Fruit fly (Drosophila melanogaster): ENCODE data around the gene Tengl2.

Tengl2 gene

DNA sequence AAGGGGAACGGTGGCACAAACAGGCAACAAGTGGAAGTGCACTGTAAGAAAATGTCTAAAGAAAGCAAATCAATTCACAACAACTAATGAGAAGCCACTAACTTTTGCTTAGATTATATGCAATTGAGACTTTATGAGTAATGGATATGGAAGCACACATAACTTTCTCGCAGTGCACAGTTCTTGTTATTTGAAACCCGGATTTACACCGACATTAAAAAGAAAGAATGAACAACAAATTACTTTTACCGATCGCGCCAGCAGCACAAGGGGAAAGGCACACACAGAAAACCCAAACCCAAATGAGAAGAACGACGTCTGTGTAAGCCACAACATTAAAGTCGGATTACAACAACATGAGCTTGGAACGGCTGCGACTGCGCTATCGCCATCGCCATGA lies 50.1 kb downstream of the Tengl2 start (continued):
- 0 out of 2 replicates have a peak, but pooled peaks have one; percentile 28 for TF ChIP-seq CG11696 (GFP tag; IDR thresholded peaks at IDR 0.05)
- TF ChIP-seq trem (tag; optimal IDR thresholded peaks at IDR 0.05), result peak; percentile 75
- TF ChIP-seq CG14965 (GFP tag; optimal IDR thresholded peaks at IDR 0.05; ENCODE audit: borderline replicate concordance), result no peak
- TF ChIP-seq odd (GFP tag; optimal IDR thresholded peaks at IDR 0.05), result peak; percentile 37
- TF ChIP-seq HmgD (GFP tag; optimal IDR thresholded peaks at IDR 0.05), result no peak
- TF ChIP-seq Hr78 (GFP tag; optimal IDR thresholded peaks at IDR 0.05), result peak in 1 of 2 experiments; percentile 15
- TF ChIP-seq tin (GFP tag; optimal IDR thresholded peaks at IDR 0.05), result peak; percentile 84
- no peak for TF ChIP-seq CG6854 (GFP tag; optimal IDR thresholded peaks at IDR 0.05)
- TF ChIP-seq Sox100B (GFP tag; optimal IDR thresholded peaks at IDR 0.05), result peak; percentile 53
- no peak for TF ChIP-seq schlank (tag; optimal IDR thresholded peaks at IDR 0.05)
- TF ChIP-seq CG16779 (GFP tag; IDR thresholded peaks at IDR 0.05), result no peak
- TF ChIP-seq nau (GFP tag; optimal IDR thresholded peaks at IDR 0.05), result no peak
- no peak for TF ChIP-seq gsb (GFP tag; IDR thresholded peaks at IDR 0.05)
- TF ChIP-seq grau (tag; optimal IDR thresholded peaks at IDR 0.05), result peak; percentile 53
- TF ChIP-seq Blimp-1 (GFP tag; optimal IDR thresholded peaks at IDR 0.05), result peak; percentile 87
- no peak for TF ChIP-seq CG9437 (GFP tag; optimal IDR thresholded peaks at IDR 0.05)
- peak; percentile 65 for TF ChIP-seq CG2678 (tag; optimal IDR thresholded peaks at IDR 0.05)
- peak; percentile 82 for TF ChIP-seq zf30C (GFP tag; optimal IDR thresholded peaks at IDR 0.05)
- 0 out of 3 replicates have a peak, but pooled peaks have one; percentile 45 for TF ChIP-seq CG11695 (GFP tag; IDR thresholded peaks at IDR 0.05)
- no peak for TF ChIP-seq h (optimal IDR thresholded peaks at IDR 0.05)
- peak; percentile 39 for TF ChIP-seq Dad (GFP tag; optimal IDR thresholded peaks at IDR 0.05)
- peak; percentile 1 for TF ChIP-seq her (GFP tag; optimal IDR thresholded peaks at IDR 0.05)
- TF ChIP-seq CG3407 (GFP tag; optimal IDR thresholded peaks at IDR 0.05), result peak; percentile 76
- TF ChIP-seq gem (tag; optimal IDR thresholded peaks at IDR 0.05), result peak; percentile 84
- peak; percentile 72 for TF ChIP-seq H15 (GFP tag; IDR thresholded peaks at IDR 0.05)
- TF ChIP-seq otp (GFP tag; IDR thresholded peaks at IDR 0.05), result peak; percentile 70; the same call in 2 of the 3 replicates
- TF ChIP-seq Elba2 (GFP tag; optimal IDR thresholded peaks at IDR 0.05), result no peak
- peak; percentile 87 for TF ChIP-seq CG10959 (GFP tag; IDR thresholded peaks at IDR 0.05)
- TF ChIP-seq CG5180 (GFP tag; optimal IDR thresholded peaks at IDR 0.05), result peak; percentile 11
- TF ChIP-seq CG13287 (GFP tag; IDR thresholded peaks at IDR 0.05; ENCODE audit: partially characterized antibody), result no peak
- peak; percentile 61 for TF ChIP-seq ssp (GFP tag; IDR thresholded peaks at IDR 0.05)
- TF ChIP-seq ash1 (GFP tag; optimal IDR thresholded peaks at IDR 0.05), result no peak
- peak; percentile 51 for TF ChIP-seq zen (tag; optimal IDR thresholded peaks at IDR 0.05)
- TF ChIP-seq Six4 (GFP tag; optimal IDR thresholded peaks at IDR 0.05), result peak; percentile 79
- TF ChIP-seq CG7556 (GFP tag; optimal IDR thresholded peaks at IDR 0.05), result peak; percentile 61
- no peak for TF ChIP-seq caup (GFP tag; optimal IDR thresholded peaks at IDR 0.05; ENCODE audit: severe bottlenecking)
- TF ChIP-seq Adf1 (GFP tag; IDR thresholded peaks at IDR 0.05), result no peak
- TF ChIP-seq CG30431 (GFP tag; optimal IDR thresholded peaks at IDR 0.05), result peak; percentile 82
- TF ChIP-seq ttk (GFP tag; IDR thresholded peaks at IDR 0.05), result no peak; the same call in 1 of the 2 replicates
- peak; percentile 47 for TF ChIP-seq CG18619 (GFP tag; optimal IDR thresholded peaks at IDR 0.05)
- TF ChIP-seq ftz-f1 (GFP tag; optimal IDR thresholded peaks at IDR 0.05), result no peak
- TF ChIP-seq CG16863 (GFP tag; optimal IDR thresholded peaks at IDR 0.05), result peak; percentile 74
- TF ChIP-seq CG4424 (GFP tag; optimal IDR thresholded peaks at IDR 0.05), result peak; percentile 79
- no peak for TF ChIP-seq Hey (tag; optimal IDR thresholded peaks at IDR 0.05)
- no peak for TF ChIP-seq Fer1 (GFP tag; optimal IDR thresholded peaks at IDR 0.05)
- no peak for TF ChIP-seq vfl (GFP tag; optimal IDR thresholded peaks at IDR 0.05)
- TF ChIP-seq CG11085 (GFP tag; IDR thresholded peaks at IDR 0.05), result 0 out of 2 replicates have a peak, but pooled peaks have one; percentile 8
- no peak for TF ChIP-seq CG4854 (GFP tag; optimal IDR thresholded peaks at IDR 0.05)
- peak; percentile 68 for TF ChIP-seq kni (GFP tag; optimal IDR thresholded peaks at IDR 0.05)
- TF ChIP-seq Ada2b (GFP tag; IDR thresholded peaks at IDR 0.05), result peak; percentile 14; the same call in 1 of the 2 replicates
- TF ChIP-seq emc (GFP tag; optimal IDR thresholded peaks at IDR 0.05), result no peak
